Worm (Caenorhabditis elegans): Measurements from ENCODE around the gene Y54G11A.2.

- no peak for TF ChIP-seq nhr-76 (tag; optimal IDR thresholded peaks at IDR 0.05)
- TF ChIP-seq hlh-17 (GFP tag; optimal IDR thresholded peaks at IDR 0.05; ENCODE audit: borderline replicate concordance): no peak
- TF ChIP-seq nhr-90 (tag; optimal IDR thresholded peaks at IDR 0.05; ENCODE audit: poor library complexity): no peak
These were observed 3.7 kb downstream of the Y54G11A.2 start for ce11 chrII:14255850-14256249.
